In the genomic region with DNA sequence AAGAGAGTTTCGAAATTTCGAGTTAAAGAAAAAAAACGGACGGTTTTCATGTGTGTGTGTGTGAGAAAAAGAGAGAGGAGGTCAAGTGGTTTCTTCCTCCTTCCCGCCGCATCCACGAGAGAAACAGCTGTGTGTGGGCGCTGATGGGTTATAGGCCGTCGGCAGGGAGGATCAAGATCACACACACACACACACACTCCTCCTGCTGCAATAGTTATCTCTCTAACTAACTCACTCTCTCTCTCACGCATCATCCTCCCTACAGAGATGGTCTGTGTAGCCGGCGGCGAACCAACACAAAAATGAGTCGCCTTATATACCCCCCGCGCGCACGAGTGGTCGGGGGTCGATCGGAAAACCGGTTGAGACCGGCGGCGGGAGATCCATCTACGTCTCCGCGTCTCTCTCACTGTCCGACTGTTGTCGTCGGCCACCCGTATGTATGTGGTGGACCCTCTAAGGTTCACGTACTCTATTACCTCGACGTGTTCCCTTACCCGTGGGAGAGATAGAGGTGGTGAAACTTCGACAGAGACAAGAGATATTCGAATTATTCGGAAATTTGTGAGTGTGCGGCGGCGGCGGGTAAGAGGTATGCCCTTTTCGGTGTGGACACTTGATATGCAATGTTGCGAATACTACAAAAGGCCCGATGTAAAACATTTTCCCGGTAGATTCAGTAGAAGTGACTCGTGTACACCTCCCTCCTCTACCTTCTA, we compare ENCODE assay signal across 1 worm cellular context.
TF ChIP-seq lines count a peak whose summit lies in the region.

No protein-coding gene starts in this region.

TF ChIP-seq in whole organism, L4 larva, 104 proteins besides CTCF, POLR2A, EP300 and RAD21 (continued from another document):
- no peak for TF ChIP-seq ceh-82 (tag; optimal IDR thresholded peaks at IDR 0.05; lab: Kevin White, UChicago)
- TF ChIP-seq nhr-76 (tag; optimal IDR thresholded peaks at IDR 0.05; lab: Kevin White, UChicago) = no peak
- TF ChIP-seq F37D6.2 (tag; optimal IDR thresholded peaks at IDR 0.05; lab: Kevin White, UChicago) = no peak
- TF ChIP-seq hmg-1.1 (GFP tag; IDR thresholded peaks at IDR 0.05; lab: Robert Waterston, UW) = no peak
- no peak for TF ChIP-seq fos-1 (tag; optimal IDR thresholded peaks at IDR 0.05; lab: Kevin White, UChicago)
- peak; percentile 38 for TF ChIP-seq mep-1 (tag; optimal IDR thresholded peaks at IDR 0.05; lab: Kevin White, UChicago)
- TF ChIP-seq mdl-1 (tag; optimal IDR thresholded peaks at IDR 0.05; lab: Kevin White, UChicago) = peak; percentile 67 to 79
- no peak for TF ChIP-seq spr-1 (tag; optimal IDR thresholded peaks at IDR 0.05; lab: Kevin White, UChicago)
- no peak for TF ChIP-seq lir-3 (tag; optimal IDR thresholded peaks at IDR 0.05; lab: Kevin White, UChicago)
- no peak for TF ChIP-seq F44E2.7 (GFP tag; IDR thresholded peaks at IDR 0.05; lab: Robert Waterston, UW)
- TF ChIP-seq ztf-11 (tag; optimal IDR thresholded peaks at IDR 0.05; lab: Kevin White, UChicago) = no peak
- TF ChIP-seq ZK337.2 (GFP tag; IDR thresholded peaks at IDR 0.05; lab: Robert Waterston, UW) = no peak
- TF ChIP-seq ceh-28 (tag; optimal IDR thresholded peaks at IDR 0.05; lab: Kevin White, UChicago) = no peak
- TF ChIP-seq dmd-9 (GFP tag; IDR thresholded peaks at IDR 0.05; lab: Robert Waterston, UW) = no peak
- no peak for TF ChIP-seq zag-1 (tag; optimal IDR thresholded peaks at IDR 0.05; lab: Kevin White, UChicago)
- TF ChIP-seq nhr-48 (tag; optimal IDR thresholded peaks at IDR 0.05; lab: Kevin White, UChicago) = peak; percentile 37
- TF ChIP-seq zip-2 (tag; optimal IDR thresholded peaks at IDR 0.05; lab: Kevin White, UChicago) = no peak
- TF ChIP-seq set-16 (GFP tag; IDR thresholded peaks at IDR 0.05; lab: Robert Waterston, UW) = peak; percentile 87
- TF ChIP-seq unc-39 (tag; optimal IDR thresholded peaks at IDR 0.05; lab: Kevin White, UChicago) = no peak
- TF ChIP-seq mxl-3 (GFP tag; optimal IDR thresholded peaks at IDR 0.05; lab: Kevin White, UChicago) = peak; percentile 72
- peak; percentile 75 for TF ChIP-seq nhr-25 (tag; optimal IDR thresholded peaks at IDR 0.05; lab: Kevin White, UChicago; ENCODE audit: borderline replicate concordance, insufficient read depth)
- TF ChIP-seq egl-43 (GFP tag; IDR thresholded peaks at IDR 0.05; lab: Robert Waterston, UW) = no peak
- no peak for TF ChIP-seq ztf-7 (tag; optimal IDR thresholded peaks at IDR 0.05; lab: Kevin White, UChicago)
- no peak for TF ChIP-seq lin-39 (tag; optimal IDR thresholded peaks at IDR 0.05; lab: Kevin White, UChicago)
- TF ChIP-seq php-3 (GFP tag; IDR thresholded peaks at IDR 0.05; lab: Robert Waterston, UW) = no peak
- TF ChIP-seq madf-9 (GFP tag; conservative IDR thresholded peaks at IDR 0.05; lab: Robert Waterston, UW) = 0 out of 2 replicates have a peak, but pooled peaks have one; percentile 19
- TF ChIP-seq snpc-4 (tag; optimal IDR thresholded peaks at IDR 0.05; lab: Kevin White, UChicago) = no peak
- no peak for TF ChIP-seq aly-2 (tag; optimal IDR thresholded peaks at IDR 0.05; lab: Kevin White, UChicago)
- no peak for TF ChIP-seq ceh-44 (GFP tag; IDR thresholded peaks at IDR 0.05; lab: Robert Waterston, UW)
- no peak for TF ChIP-seq pqm-1 (tag; optimal IDR thresholded peaks at IDR 0.05; lab: Kevin White, UChicago)
- no peak for TF ChIP-seq tag-97 (GFP tag; IDR thresholded peaks at IDR 0.05; lab: Robert Waterston, UW)
- TF ChIP-seq hlh-30 (tag; optimal IDR thresholded peaks at IDR 0.05; lab: Kevin White, UChicago; ENCODE audit: insufficient read depth) = peak; percentile 79
- TF ChIP-seq unc-62 (GFP tag; optimal IDR thresholded peaks at IDR 0.05 in 1 of 2; lab: Kevin White, UChicago) = peak in 1 of 2 experiments; percentile 99
- TF ChIP-seq unc-62 (tag; optimal IDR thresholded peaks at IDR 0.05; lab: Kevin White, UChicago) = no peak
